Fruit fly (Drosophila melanogaster) whole organism, embryonic: ENCODE results near the gene CG8861.

Experiments
- Bgb ChIP-seq: fragments of 200-800 bp; sonication (Bioruptor generic); IDR thresholded peaks from 2 replicates; pipeline ENCODE4 v1.3.6; 2022; ENCODE audit warnings: missing biosample characterization, missing genetic modification characterization; ENCODE audit not compliant: partially characterized antibody
- CG10462 ChIP-seq: fragments of 200-800 bp; sonication (Bioruptor generic); optimal IDR thresholded peaks from 2 replicates; lab custom pipeline; 2016; ENCODE audit warnings: missing biosample characterization, missing genetic modification characterization
- CG11456 ChIP-seq: fragments of 200-800 bp; sonication (Bioruptor generic); IDR thresholded peaks from 3 replicates; pipeline ENCODE4 v1.3.6; 2022; ENCODE audit warnings: missing biosample characterization, missing genetic modification characterization
- CG11695 ChIP-seq: fragments of 200-800 bp; sonication (Bioruptor generic); IDR thresholded peaks from 3 replicates; pipeline ENCODE4 v1.3.6; 2022; ENCODE audit warnings: missing biosample characterization, missing genetic modification characterization
- CG12104 ChIP-seq: fragments of 200-800 bp; sonication (Bioruptor generic); optimal IDR thresholded peaks from 3 replicates; lab custom pipeline; 2016; ENCODE audit warnings: missing biosample characterization, missing genetic modification characterization
- CG13287 ChIP-seq: fragments of 200-800 bp; sonication (Bioruptor generic); IDR thresholded peaks from 2 replicates; pipeline ENCODE4 v1.3.6; 2022; ENCODE audit warnings: missing biosample characterization, missing genetic modification characterization; ENCODE audit not compliant: partially characterized antibody
- CG14667 ChIP-seq: fragments of 200-800 bp; sonication (Bioruptor generic); IDR thresholded peaks from 2 replicates; pipeline ENCODE4 v1.3.6; 2022; ENCODE audit warnings: missing biosample characterization, missing genetic modification characterization
- CG14710 ChIP-seq: fragments of 200-800 bp; sonication (Bioruptor generic); optimal IDR thresholded peaks from 3 replicates; lab custom pipeline; 2019; ENCODE audit warnings: missing biosample characterization, mild to moderate bottlenecking, missing genetic modification characterization, moderate library complexity
- CG14860 ChIP-seq: fragments of 200-800 bp; sonication (Bioruptor generic); IDR thresholded peaks from 3 replicates; pipeline ENCODE4 v1.3.6; 2022; ENCODE audit warnings: missing biosample characterization, missing genetic modification characterization; ENCODE audit not compliant: partially characterized antibody
- CG15696 ChIP-seq: fragments of 200-800 bp; sonication (Bioruptor generic); optimal IDR thresholded peaks from 2 replicates; lab custom pipeline; 2019; ENCODE audit warnings: missing biosample characterization, mild to moderate bottlenecking, missing genetic modification characterization, moderate library complexity
- CG1603 ChIP-seq: fragments of 200-800 bp; sonication (Bioruptor generic); optimal IDR thresholded peaks from 2 replicates; lab custom pipeline; 2019; ENCODE audit warnings: missing biosample characterization, mild to moderate bottlenecking, missing genetic modification characterization, moderate library complexity
- CG1647 ChIP-seq: fragments of 200-800 bp; sonication (Bioruptor generic); optimal IDR thresholded peaks from 3 replicates; lab custom pipeline; 2016; ENCODE audit warnings: missing biosample characterization, missing genetic modification characterization
- CG1832 ChIP-seq: fragments of 200-800 bp; sonication (Bioruptor generic); optimal IDR thresholded peaks from 2 replicates; lab custom pipeline; 2017; ENCODE audit warnings: missing biosample characterization, mild to moderate bottlenecking, missing genetic modification characterization, inconsistent platforms
- CG18619 ChIP-seq: fragments of 200-800 bp; sonication (Bioruptor generic); optimal IDR thresholded peaks from 3 replicates; lab custom pipeline; 2017; ENCODE audit warnings: missing biosample characterization, mild to moderate bottlenecking, missing genetic modification characterization
- CG2199 ChIP-seq: fragments of 200-800 bp; sonication (Bioruptor generic); IDR thresholded peaks from 3 replicates; pipeline ENCODE4 v1.3.6; 2022; ENCODE audit warnings: missing biosample characterization, missing genetic modification characterization
- CG2712 ChIP-seq: fragments of 200-800 bp; optimal IDR thresholded peaks from 3 replicates; lab custom pipeline; 2019; ENCODE audit warnings: missing biosample characterization, mild to moderate bottlenecking, missing genetic modification characterization, moderate library complexity
- CG31441 ChIP-seq: fragments of 200-800 bp; sonication (Bioruptor generic); IDR thresholded peaks from 2 replicates; pipeline ENCODE4 v1.3.6; 2022; ENCODE audit warnings: missing biosample characterization, missing genetic modification characterization
- CG32767 ChIP-seq: fragments of 200-800 bp; sonication (Bioruptor generic); IDR thresholded peaks from 2 replicates; pipeline ENCODE4 v1.3.6; 2022; ENCODE audit warnings: missing biosample characterization, missing genetic modification characterization
- CG32772 ChIP-seq: fragments of 200-800 bp; sonication (Bioruptor generic); IDR thresholded peaks from 2 replicates; pipeline ENCODE4 v1.3.6; 2022; ENCODE audit warnings: missing biosample characterization, missing genetic modification characterization
- CG4730 ChIP-seq: fragments of 200-800 bp; sonication (Bioruptor generic); IDR thresholded peaks from 2 replicates; pipeline ENCODE4 v1.3.6; 2022; ENCODE audit warnings: missing biosample characterization, missing genetic modification characterization
- CG6654 ChIP-seq: fragments of 200-800 bp; sonication (Bioruptor generic); optimal IDR thresholded peaks from 2 replicates; lab custom pipeline; 2017; ENCODE audit warnings: missing biosample characterization, mild to moderate bottlenecking, missing genetic modification characterization
- CG6791 ChIP-seq: fragments of 200-800 bp; sonication (Bioruptor generic); IDR thresholded peaks from 3 replicates; pipeline ENCODE4 v1.3.6; 2022; ENCODE audit warnings: missing biosample characterization, missing genetic modification characterization; ENCODE audit not compliant: partially characterized antibody
- Dek ChIP-seq: fragments of 200-800 bp; sonication (Bioruptor generic); optimal IDR thresholded peaks from 3 replicates; lab custom pipeline; 2019; ENCODE audit warnings: missing biosample characterization, mild to moderate bottlenecking, missing genetic modification characterization, moderate library complexity
- H15 ChIP-seq: fragments of 200-800 bp; sonication (Bioruptor generic); IDR thresholded peaks from 3 replicates; pipeline ENCODE4 v1.3.6; 2022; ENCODE audit warnings: missing biosample characterization, missing genetic modification characterization
- HHEX ChIP-seq: fragments of 200-800 bp; sonication (Bioruptor generic); optimal IDR thresholded peaks from 3 replicates; lab custom pipeline; 2017; ENCODE audit warnings: missing biosample characterization, mild to moderate bottlenecking, missing genetic modification characterization, missing genetic modification reagents
- MESR4 ChIP-seq: fragments of 200-800 bp; sonication (Bioruptor generic); optimal IDR thresholded peaks from 2 replicates; lab custom pipeline; 2018; ENCODE audit warnings: missing biosample characterization, mild to moderate bottlenecking, missing genetic modification characterization, moderate library complexity
- Mad ChIP-seq: fragments of 200-800 bp; sonication (Bioruptor generic); optimal IDR thresholded peaks from 2 replicates; lab custom pipeline; 2016; ENCODE audit warnings: missing biosample characterization, missing genetic modification characterization
- Max ChIP-seq: fragments of 200-800 bp; sonication (Bioruptor generic); optimal IDR thresholded peaks from 2 replicates; lab custom pipeline; 2016; ENCODE audit warnings: missing biosample characterization, mild to moderate bottlenecking, missing genetic modification characterization
- Myb ChIP-seq: fragments of 200-800 bp; sonication (Bioruptor generic); optimal IDR thresholded peaks from 2 replicates; lab custom pipeline; 2016; ENCODE audit warnings: missing biosample characterization, missing genetic modification characterization
- Oaz ChIP-seq: fragments of 200-800 bp; sonication (Bioruptor generic); IDR thresholded peaks from 2 replicates; pipeline ENCODE4 v1.3.6; 2022; ENCODE audit warnings: missing biosample characterization, missing genetic modification characterization
- Optix ChIP-seq: fragments of 200-800 bp; sonication (Bioruptor generic); IDR thresholded peaks from 3 replicates; pipeline ENCODE4 v1.3.6; 2022; ENCODE audit warnings: missing biosample characterization, missing genetic modification characterization
- PHDP ChIP-seq: fragments of 200-800 bp; sonication (Bioruptor generic); optimal IDR thresholded peaks from 3 replicates; lab custom pipeline; 2018; ENCODE audit warnings: missing biosample characterization, mild to moderate bottlenecking, missing genetic modification characterization, moderate library complexity
- Sox102F ChIP-seq: fragments of 200-800 bp; sonication (Bioruptor generic); optimal IDR thresholded peaks from 2 replicates; lab custom pipeline; 2018; ENCODE audit warnings: missing biosample characterization, mild to moderate bottlenecking, missing genetic modification characterization, moderate library complexity
- Stat92E ChIP-seq, 3 experiments: fragments of >200 bp in 2 of 3; fragments of 200-800 bp in 1 of 3; sonication (Bioruptor generic) in 1 of 3; optimal IDR thresholded peaks; 2 replicates each; lab custom pipeline; 2017 to 2019; ENCODE audit warnings: missing biosample characterization in 3 of 3, missing genetic modification characterization in 3 of 3, mild to moderate bottlenecking in 1 of 3, moderate library complexity in 1 of 3
- chinmo ChIP-seq: fragments of 200-800 bp; sonication (Bioruptor generic); IDR thresholded peaks from 4 replicates; pipeline ENCODE4 v1.3.6; 2022; ENCODE audit warnings: missing biosample characterization, missing genetic modification characterization; ENCODE audit not compliant: partially characterized antibody
- crp ChIP-seq, 2 experiments: fragments of 200-800 bp; sonication (Bioruptor generic); optimal IDR thresholded peaks; 2 replicates in 1 of 2; 3 replicates in 1 of 2; lab custom pipeline; 2017; ENCODE audit warnings: missing biosample characterization in 2 of 2, missing genetic modification characterization in 2 of 2, mild to moderate bottlenecking in 1 of 2, moderate library complexity in 1 of 2
- emc ChIP-seq: fragments of 200-800 bp; sonication (Bioruptor generic); optimal IDR thresholded peaks from 2 replicates; lab custom pipeline; 2016; ENCODE audit warnings: missing biosample characterization, missing genetic modification characterization
- gsb ChIP-seq: fragments of 200-800 bp; sonication (Bioruptor generic); IDR thresholded peaks from 2 replicates; pipeline ENCODE4 v1.3.6; 2022; ENCODE audit warnings: missing biosample characterization, missing genetic modification characterization
- hb ChIP-seq: fragments of 200-800 bp; sonication (Bioruptor generic); IDR thresholded peaks from 3 replicates; pipeline ENCODE4 v1.3.6; 2022; ENCODE audit warnings: missing biosample characterization, missing genetic modification characterization; ENCODE audit not compliant: partially characterized antibody
- ind ChIP-seq: fragments of 200-800 bp; sonication (Bioruptor generic); optimal IDR thresholded peaks from 3 replicates; lab custom pipeline; 2016; ENCODE audit warnings: missing biosample characterization, missing genetic modification characterization
- lilli ChIP-seq: fragments of 200-800 bp; sonication (Bioruptor generic); optimal IDR thresholded peaks from 3 replicates; lab custom pipeline; 2016; ENCODE audit warnings: missing biosample characterization, missing genetic modification characterization
- pan ChIP-seq, 4 experiments: fragments of >200 bp in 3 of 4; fragments of 200-800 bp in 1 of 4; sonication (Bioruptor generic) in 1 of 4; optimal IDR thresholded peaks in 3 of 4; IDR thresholded peaks in 1 of 4; 2 replicates each; pipeline versions ENCODE4 v1.3.6 to Lab custom; 2017 to 2022; ENCODE audit warnings: missing biosample characterization in 2 of 4, missing genetic modification characterization in 2 of 4, mixed read lengths in 1 of 4
- pho ChIP-seq: fragments of 200-800 bp; sonication (Bioruptor generic); optimal IDR thresholded peaks from 2 replicates; lab custom pipeline; 2016; ENCODE audit warnings: missing biosample characterization, missing genetic modification characterization
- slp2 ChIP-seq: fragments of 200-800 bp; sonication (Bioruptor generic); optimal IDR thresholded peaks from 2 replicates; lab custom pipeline; 2016; ENCODE audit warnings: missing biosample characterization, missing genetic modification characterization
- tio ChIP-seq: fragments of 200-800 bp; sonication (Bioruptor generic); optimal IDR thresholded peaks from 2 replicates; lab custom pipeline; 2017; ENCODE audit warnings: missing biosample characterization, missing genetic modification characterization, inconsistent platforms
- tna ChIP-seq: fragments of 200-800 bp; sonication (Bioruptor generic); IDR thresholded peaks from 2 replicates; pipeline ENCODE4 v1.3.6; 2022; ENCODE audit warnings: missing biosample characterization, missing genetic modification characterization; ENCODE audit not compliant: partially characterized antibody
- ttk ChIP-seq: fragments of 200-800 bp; sonication (Bioruptor generic); IDR thresholded peaks from 2 replicates; pipeline ENCODE4 v2.1.2; 2022; ENCODE audit warnings: missing biosample characterization, missing genetic modification characterization
- z ChIP-seq: fragments of 200-800 bp; sonication (Bioruptor generic); IDR thresholded peaks from 3 replicates; pipeline ENCODE4 v1.3.6; 2022; ENCODE audit warnings: missing biosample characterization, missing genetic modification characterization

CG8861 gene

dm6 chr3R:9246879-9247621 is 81.3 kb downstream of the CG8861 start (continued):
- TF ChIP-seq H15 (GFP tag; lab: Robert Waterston, UW) (no peak), hb (no peak), lilli (GFP tag; lab: Kevin White, UChicago) (peak; percentile 30), ttk (GFP tag; lab: Robert Waterston, UW) (0 out of 2 replicates have a peak, but pooled peaks have one; percentile 58), CG15696 (tag; lab: Kevin White, UChicago) (peak; percentile 13), HHEX (GFP tag; lab: Kevin White, UChicago) (peak; percentile 14), CG18619 (GFP tag; lab: Kevin White, UChicago) (peak; percentile 21), CG32767 (GFP tag; lab: Robert Waterston, UW) (peak; percentile 63; the same call in 1 of the 2 replicates), Oaz (GFP tag; lab: Robert Waterston, UW) (no peak), Stat92E (GFP tag; optimal IDR thresholded peaks at IDR 0.05; lab: Kevin White, UChicago) (peak in 1 of 3 experiments; percentile 87), Mad (no peak), crp (GFP tag; optimal IDR thresholded peaks at IDR 0.05; lab: Kevin White, UChicago) (no peak), z (GFP tag; lab: Robert Waterston, UW) (no peak), Myb (GFP tag; lab: Kevin White, UChicago) (peak; percentile 15), PHDP (tag; lab: Kevin White, UChicago) (peak; percentile 74), CG1647 (GFP tag; lab: Kevin White, UChicago) (no peak), MESR4 (GFP tag; lab: Kevin White, UChicago) (no peak), slp2 (peak; percentile 21), Bgb (no peak), CG6654 (GFP tag; lab: Kevin White, UChicago) (peak; percentile 25), CG13287 (GFP tag; lab: Robert Waterston, UW) (no peak), tna (GFP tag; lab: Robert Waterston, UW) (no peak), ind (GFP tag; lab: Kevin White, UChicago) (peak; percentile 50), chinmo (GFP tag; lab: Robert Waterston, UW) (no peak), CG11695 (GFP tag; lab: Robert Waterston, UW) (no peak), CG32772 (GFP tag; lab: Robert Waterston, UW) (peak; percentile 44; the same call in 1 of the 2 replicates), CG12104 (peak; percentile 56), CG14710 (tag; lab: Kevin White, UChicago) (peak; percentile 80), CG1832 (GFP tag; lab: Kevin White, UChicago) (no peak), pho (GFP tag; lab: Kevin White, UChicago) (peak; percentile 24), tio (GFP tag; lab: Kevin White, UChicago) (no peak), Optix (no peak), Dek (tag; lab: Kevin White, UChicago) (peak; percentile 1), CG2712 (tag; lab: Kevin White, UChicago) (peak; percentile 86), CG10462 (GFP tag; lab: Kevin White, UChicago) (peak; percentile 30), emc (GFP tag; lab: Kevin White, UChicago) (no peak), CG14860 (GFP tag; lab: Robert Waterston, UW) (no peak), CG4730 (GFP tag; lab: Robert Waterston, UW) (peak; percentile 46; the same call in 1 of the 2 replicates), CG6791 (GFP tag; lab: Robert Waterston, UW) (no peak), CG14667 (GFP tag; lab: Robert Waterston, UW) (no peak), gsb (no peak), Max (peak; percentile 23), CG2199 (GFP tag; lab: Robert Waterston, UW) (no peak), Sox102F (GFP tag; lab: Kevin White, UChicago) (peak; percentile 74), CG11456 (GFP tag; lab: Robert Waterston, UW) (no peak), CG1603 (tag; lab: Kevin White, UChicago) (peak; percentile 51), CG31441 (GFP tag; lab: Robert Waterston, UW) (peak; percentile 83), pan (optimal IDR thresholded peaks at IDR 0.05; lab: Kevin White, UChicago) (no peak), pan (GFP tag; optimal IDR thresholded peaks at IDR 0.05 in 1 of 2, IDR thresholded peaks at IDR 0.05 in 1 of 2) (peak in 1 of 2 experiments; percentile 18)
